Worm (Caenorhabditis elegans): ENCODE data around the gene F28H7.8.

Gene F28H7.8

ce11 chrV:10801154-10801553, 42.4 kb downstream of the F28H7.8 start, which contains the start of gene D1054.18 (continued):
- TF ChIP-seq F33H1.4 (GFP tag; IDR thresholded peaks at IDR 0.05): no peak
- no peak for TF ChIP-seq rcor-1 (GFP tag; IDR thresholded peaks at IDR 0.05)
- TF ChIP-seq ets-4 (GFP tag; optimal IDR thresholded peaks at IDR 0.05): peak; percentile 48
- no peak for TF ChIP-seq attf-5 (GFP tag; optimal IDR thresholded peaks at IDR 0.05)
- TF ChIP-seq C06A6.2 (GFP tag; conservative IDR thresholded peaks at IDR 0.05): no peak
- TF ChIP-seq ztf-22 (GFP tag; optimal IDR thresholded peaks at IDR 0.05): peak; percentile 41
- TF ChIP-seq gei-17 (GFP tag; optimal IDR thresholded peaks at IDR 0.05): no peak
- no peak for TF ChIP-seq atf-7 (tag; optimal IDR thresholded peaks at IDR 0.05)
- peak; percentile 87 for TF ChIP-seq nhr-80 (tag; optimal IDR thresholded peaks at IDR 0.05)
- TF ChIP-seq attf-6 (GFP tag; IDR thresholded peaks at IDR 0.05): no peak
- TF ChIP-seq lsl-1 (GFP tag; optimal IDR thresholded peaks at IDR 0.05): no peak
- no peak for TF ChIP-seq ztf-25 (GFP tag; IDR thresholded peaks at IDR 0.05)
- no peak for TF ChIP-seq ztf-3 (GFP tag; optimal IDR thresholded peaks at IDR 0.05)
- no peak for TF ChIP-seq somi-1 (GFP tag; optimal IDR thresholded peaks at IDR 0.05)
- no peak for TF ChIP-seq ztf-6 (GFP tag; IDR thresholded peaks at IDR 0.05)
- TF ChIP-seq ceh-100 (GFP tag; IDR thresholded peaks at IDR 0.05): no peak
- TF ChIP-seq sptf-2 (GFP tag; optimal IDR thresholded peaks at IDR 0.05): no peak

- TF ChIP-seq nhr-80 (tag; optimal IDR thresholded peaks at IDR 0.05) (peak; percentile 89), sdz-38 (tag; optimal IDR thresholded peaks at IDR 0.05) (no peak), ets-4 (GFP tag; optimal IDR thresholded peaks at IDR 0.05) (peak; percentile 24), tbp1 (GFP tag; optimal IDR thresholded peaks at IDR 0.05) (peak; percentile 40), Y53F4B.3 (GFP tag; IDR thresholded peaks at IDR 0.05) (no peak), Y79H2A.3 (GFP tag; conservative IDR thresholded peaks at IDR 0.05) (no peak), ztf-22 (GFP tag; optimal IDR thresholded peaks at IDR 0.05) (peak; percentile 90), C06A6.2 (GFP tag; conservative IDR thresholded peaks at IDR 0.05) (no peak), madf-10 (tag; optimal IDR thresholded peaks at IDR 0.05) (peak; percentile 46), chd-7 (tag; optimal IDR thresholded peaks at IDR 0.05) (peak; percentile 8), ama-1 (optimal IDR thresholded peaks at IDR 0.05) (no peak), ama-1 (GFP tag; optimal IDR thresholded peaks at IDR 0.05) (no peak), dox-1 (GFP tag; IDR thresholded peaks at IDR 0.05) (no peak), snpc-4 (GFP tag; optimal IDR thresholded peaks at IDR 0.05) (no peak), snpc-4 (tag; optimal IDR thresholded peaks at IDR 0.05) (peak in 1 of 4 experiments; percentile 16), nhr-120 (GFP tag; IDR thresholded peaks at IDR 0.05) (no peak), snpc-3.4 (tag; optimal IDR thresholded peaks at IDR 0.05) (no peak), lin-54 (GFP tag; optimal IDR thresholded peaks at IDR 0.05) (peak; percentile 41), unc-62 (GFP tag; optimal IDR thresholded peaks at IDR 0.05) (peak; percentile 69), attf-6 (GFP tag; IDR thresholded peaks at IDR 0.05) (no peak), mel-28 (tag; optimal IDR thresholded peaks at IDR 0.05; ENCODE audit: borderline replicate concordance) (no peak), hlh-26 (GFP tag; conservative IDR thresholded peaks at IDR 0.05) (no peak), pha-4 (tag; optimal IDR thresholded peaks at IDR 0.05) (peak; percentile 46), ceh-79 (tag; optimal IDR thresholded peaks at IDR 0.05) (no peak), cebp-1 (GFP tag; IDR thresholded peaks at IDR 0.05) (no peak), cebp-1 (tag; optimal IDR thresholded peaks at IDR 0.05) (peak; percentile 42), nfyb-1 (GFP tag; IDR thresholded peaks at IDR 0.05) (0 out of 2 replicates have a peak, but pooled peaks have one; percentile 17), ceh-58 (GFP tag; IDR thresholded peaks at IDR 0.05) (no peak), let-607 (tag; optimal IDR thresholded peaks at IDR 0.05) (peak in 1 of 2 experiments; percentile 73), atf-7 (tag; optimal IDR thresholded peaks at IDR 0.05) (peak; percentile 91), lsl-1 (GFP tag; optimal IDR thresholded peaks at IDR 0.05) (no peak)
Observed at ce11 chrV:10802060-10802459, 43.3 kb downstream of the F28H7.8 start.
